ENCODE assay signal across 1 fruit fly cellular context in genomic region chr3L:9455819-9456388, dm6.
TF ChIP-seq lines count a peak whose summit lies in the region.

Gene phol (minus strand): TSS chr3L:9456281.
Gene CG3552 (plus strand): TSS chr3L:9456318.

TF ChIP-seq in whole organism, embryonic, 481 proteins besides CTCF, POLR2A, EP300 and RAD21 (continued from another document):
- TF ChIP-seq bab2 (GFP tag; optimal IDR thresholded peaks at IDR 0.05; lab: Kevin White, UChicago) = peak; percentile 20
- TF ChIP-seq hkb (optimal IDR thresholded peaks at IDR 0.05; lab: Kevin White, UChicago) = peak; percentile 3
- TF ChIP-seq hkb (GFP tag; IDR thresholded peaks at IDR 0.05; lab: Robert Waterston, UW) = no peak
- TF ChIP-seq CG14014 (GFP tag; IDR thresholded peaks at IDR 0.05; lab: Robert Waterston, UW) = no peak
- TF ChIP-seq Myb (GFP tag; optimal IDR thresholded peaks at IDR 0.05; lab: Kevin White, UChicago) = peak; percentile 25
- TF ChIP-seq CG11247 (GFP tag; IDR thresholded peaks at IDR 0.05; lab: Robert Waterston, UW) = no peak
- peak; percentile 8 for TF ChIP-seq CG30403 (GFP tag; optimal IDR thresholded peaks at IDR 0.05; lab: Kevin White, UChicago)
- peak; percentile 16; the same call in 1 of the 2 replicates for TF ChIP-seq ato (GFP tag; IDR thresholded peaks at IDR 0.05; lab: Robert Waterston, UW; ENCODE audit: partially characterized antibody)
- TF ChIP-seq BEAF-32 (GFP tag; optimal IDR thresholded peaks at IDR 0.05; lab: Kevin White, UChicago) = peak; percentile 57
- TF ChIP-seq mam (GFP tag; optimal IDR thresholded peaks at IDR 0.05; lab: Kevin White, UChicago) = peak; percentile 13
- TF ChIP-seq CG12659 (GFP tag; optimal IDR thresholded peaks at IDR 0.05; lab: Kevin White, UChicago) = peak; percentile 29
- peak; percentile 28 for TF ChIP-seq B-H2 (GFP tag; optimal IDR thresholded peaks at IDR 0.05; lab: Kevin White, UChicago)
- TF ChIP-seq her (GFP tag; optimal IDR thresholded peaks at IDR 0.05; lab: Kevin White, UChicago) = no peak
- no peak for TF ChIP-seq Hr78 (GFP tag; optimal IDR thresholded peaks at IDR 0.05; lab: Kevin White, UChicago)
- TF ChIP-seq shn (GFP tag; optimal IDR thresholded peaks at IDR 0.05; lab: Kevin White, UChicago) = peak; percentile 21
- TF ChIP-seq sisA (GFP tag; IDR thresholded peaks at IDR 0.05; lab: Robert Waterston, UW) = no peak
